Fruit fly (Drosophila melanogaster) whole organism, embryonic: ENCODE data around the gene CG31431.
A peak's percentile ranks its signal among the peaks of the same experiment; 100 is the strongest.

Experiments used
- CG10147 ChIP-seq: fragments of 200-800 bp; sonication (Bioruptor generic); optimal IDR thresholded peaks from 2 replicates; lab custom pipeline; 2019; ENCODE audit warnings: missing biosample characterization, mild to moderate bottlenecking, missing genetic modification characterization, moderate library complexity
- CG1233 ChIP-seq: fragments of 200-800 bp; sonication (Bioruptor generic); optimal IDR thresholded peaks from 4 replicates; lab custom pipeline; 2018; ENCODE audit warnings: missing biosample characterization, mild to moderate bottlenecking, missing genetic modification characterization
- CG12659 ChIP-seq: fragments of 200-800 bp; sonication (Bioruptor generic); optimal IDR thresholded peaks from 3 replicates; lab custom pipeline; 2017; ENCODE audit warnings: mild to moderate bottlenecking, missing biosample characterization, missing genetic modification reagents, missing genetic modification characterization
- CG12942 ChIP-seq: fragments of 200-800 bp; sonication (Bioruptor generic); optimal IDR thresholded peaks from 3 replicates; lab custom pipeline; 2016; ENCODE audit warnings: missing biosample characterization, missing genetic modification characterization
- CG13123 ChIP-seq: fragments of 200-800 bp; sonication (Bioruptor generic); optimal IDR thresholded peaks from 2 replicates; lab custom pipeline; 2016; ENCODE audit warnings: missing biosample characterization, missing genetic modification characterization
- CG14441 ChIP-seq: fragments of 200-800 bp; sonication (Bioruptor generic); IDR thresholded peaks from 2 replicates; pipeline ENCODE4 v1.3.6; 2022; ENCODE audit warnings: missing biosample characterization, missing genetic modification characterization
- CG14965 ChIP-seq: fragments of 200-800 bp; sonication (Bioruptor generic); optimal IDR thresholded peaks from 2 replicates; lab custom pipeline; 2016; ENCODE audit warnings: missing biosample characterization, missing genetic modification characterization, borderline replicate concordance
- CG15269 ChIP-seq: fragments of 200-800 bp; sonication (Bioruptor generic); optimal IDR thresholded peaks from 2 replicates; lab custom pipeline; 2018; ENCODE audit warnings: missing biosample characterization, mild to moderate bottlenecking, missing genetic modification characterization, moderate library complexity
- CG1529 ChIP-seq: fragments of 200-800 bp; sonication (Bioruptor generic); optimal IDR thresholded peaks from 3 replicates; lab custom pipeline; 2018; ENCODE audit warnings: missing biosample characterization, missing genetic modification characterization
- CG15514 ChIP-seq: fragments of 200-800 bp; sonication (Bioruptor generic); optimal IDR thresholded peaks from 3 replicates; lab custom pipeline; 2017; ENCODE audit warnings: missing biosample characterization, missing genetic modification characterization, mild to moderate bottlenecking, moderate library complexity, missing genetic modification reagents
- CG17361 ChIP-seq: fragments of 200-800 bp; sonication (Bioruptor generic); IDR thresholded peaks from 3 replicates; pipeline ENCODE4 v1.3.6; 2022; ENCODE audit warnings: missing biosample characterization, missing genetic modification characterization
- CG2129 ChIP-seq: fragments of 200-800 bp; sonication (Bioruptor generic); IDR thresholded peaks from 2 replicates; pipeline ENCODE4 v1.3.6; 2022; ENCODE audit warnings: missing biosample characterization, missing genetic modification characterization; ENCODE audit not compliant: partially characterized antibody
- CG30431 ChIP-seq: fragments of 200-800 bp; sonication (Bioruptor generic); optimal IDR thresholded peaks from 2 replicates; lab custom pipeline; 2017; ENCODE audit warnings: missing biosample characterization, missing genetic modification characterization
- CG31441 ChIP-seq: fragments of 200-800 bp; sonication (Bioruptor generic); IDR thresholded peaks from 2 replicates; pipeline ENCODE4 v1.3.6; 2022; ENCODE audit warnings: missing biosample characterization, missing genetic modification characterization
- CG3163 ChIP-seq: fragments of 200-800 bp; sonication (Bioruptor generic); optimal IDR thresholded peaks from 3 replicates; lab custom pipeline; 2016; ENCODE audit warnings: missing biosample characterization, missing genetic modification characterization
- CG3281 ChIP-seq: fragments of 200-800 bp; sonication (Bioruptor generic); optimal IDR thresholded peaks from 3 replicates; lab custom pipeline; 2017; ENCODE audit warnings: missing biosample characterization, mild to moderate bottlenecking, missing genetic modification characterization
- CG8388 ChIP-seq: fragments of 200-800 bp; sonication (Bioruptor generic); optimal IDR thresholded peaks from 2 replicates; lab custom pipeline; 2019; ENCODE audit warnings: missing biosample characterization, mild to moderate bottlenecking, missing genetic modification characterization, moderate library complexity
- CG8924 ChIP-seq: fragments of 200-800 bp; optimal IDR thresholded peaks from 3 replicates; lab custom pipeline; 2019; ENCODE audit warnings: missing biosample characterization, mild to moderate bottlenecking, missing genetic modification characterization, moderate library complexity
- CG9437 ChIP-seq: fragments of 200-800 bp; sonication (Bioruptor generic); optimal IDR thresholded peaks from 2 replicates; lab custom pipeline; 2018; ENCODE audit warnings: missing biosample characterization, mild to moderate bottlenecking, missing genetic modification characterization
- CG9932 ChIP-seq: fragments of 200-800 bp; sonication (Bioruptor generic); IDR thresholded peaks from 2 replicates; pipeline ENCODE4 v1.3.6; 2022; ENCODE audit warnings: missing biosample characterization, missing genetic modification characterization
- CTCF ChIP-seq: fragments of 200-800 bp; sonication (Bioruptor generic); optimal IDR thresholded peaks from 2 replicates; lab custom pipeline; 2017; ENCODE audit warnings: missing biosample characterization, mild to moderate bottlenecking, missing genetic modification characterization, moderate library complexity
- Camta ChIP-seq: fragments of 200-800 bp; sonication (Bioruptor generic); optimal IDR thresholded peaks from 2 replicates; lab custom pipeline; 2016; ENCODE audit warnings: missing biosample characterization, missing genetic modification characterization
- CkIIα-i1 ChIP-seq: fragments of 200-800 bp; sonication (Bioruptor generic); IDR thresholded peaks from 2 replicates; pipeline ENCODE4 v1.3.6; 2022; ENCODE audit warnings: missing biosample characterization, missing genetic modification characterization
- D19A ChIP-seq: fragments of 200-800 bp; optimal IDR thresholded peaks from 3 replicates; lab custom pipeline; 2019; ENCODE audit warnings: missing biosample characterization, mild to moderate bottlenecking, missing genetic modification characterization, moderate library complexity
- Dip2 ChIP-seq: fragments of 200-800 bp; sonication (Bioruptor generic); IDR thresholded peaks from 2 replicates; pipeline ENCODE4 v1.3.6; 2022; ENCODE audit warnings: missing biosample characterization, missing genetic modification characterization
- HLH54F ChIP-seq: fragments of 200-800 bp; sonication (Bioruptor generic); optimal IDR thresholded peaks from 3 replicates; lab custom pipeline; 2016; ENCODE audit warnings: missing biosample characterization, missing genetic modification characterization
- Optix ChIP-seq: fragments of 200-800 bp; sonication (Bioruptor generic); IDR thresholded peaks from 3 replicates; pipeline ENCODE4 v1.3.6; 2022; ENCODE audit warnings: missing biosample characterization, missing genetic modification characterization
- Six4 ChIP-seq: fragments of 200-800 bp; sonication (Bioruptor generic); optimal IDR thresholded peaks from 2 replicates; lab custom pipeline; 2016; ENCODE audit warnings: missing biosample characterization, missing genetic modification characterization
- Sox100B ChIP-seq: fragments of 200-800 bp; sonication (Bioruptor generic); optimal IDR thresholded peaks from 3 replicates; lab custom pipeline; 2018; ENCODE audit warnings: missing biosample characterization, mild to moderate bottlenecking, missing genetic modification characterization
- Xrp1 ChIP-seq: fragments of 200-800 bp; sonication (Bioruptor generic); IDR thresholded peaks from 2 replicates; pipeline ENCODE4 v1.3.6; 2022; ENCODE audit warnings: missing biosample characterization, missing genetic modification characterization
- bab2 ChIP-seq: fragments of 200-800 bp; sonication (Bioruptor generic); optimal IDR thresholded peaks from 2 replicates; lab custom pipeline; 2016; ENCODE audit warnings: missing biosample characterization, missing genetic modification characterization
- chn ChIP-seq: fragments of 200-800 bp; sonication (Bioruptor generic); optimal IDR thresholded peaks from 2 replicates; lab custom pipeline; 2016; ENCODE audit warnings: missing biosample characterization, missing genetic modification characterization
- croc ChIP-seq: fragments of 200-800 bp; sonication (Bioruptor generic); conservative IDR thresholded peaks from 3 replicates; pipeline ENCODE4 v1.3.6; 2022; ENCODE audit warnings: missing biosample characterization, missing genetic modification characterization
- da ChIP-seq: fragments of 200-800 bp; sonication (Bioruptor generic); optimal IDR thresholded peaks from 2 replicates; lab custom pipeline; 2016; ENCODE audit warnings: missing biosample characterization, missing genetic modification characterization
- dysf ChIP-seq: fragments of 200-800 bp; sonication (Bioruptor generic); IDR thresholded peaks from 3 replicates; pipeline ENCODE4 v1.3.6; 2022; ENCODE audit warnings: missing biosample characterization, missing genetic modification characterization
- fd96Cb ChIP-seq: fragments of 200-800 bp; sonication (Bioruptor generic); optimal IDR thresholded peaks from 2 replicates; lab custom pipeline; 2018; ENCODE audit warnings: missing biosample characterization, mild to moderate bottlenecking, missing genetic modification characterization, moderate library complexity
- grn ChIP-seq: fragments of 200-800 bp; sonication (Bioruptor generic); optimal IDR thresholded peaks from 3 replicates; lab custom pipeline; 2017; ENCODE audit warnings: missing biosample characterization, missing genetic modification characterization
- kah ChIP-seq: fragments of 200-800 bp; sonication (Bioruptor generic); optimal IDR thresholded peaks from 2 replicates; lab custom pipeline; 2018; ENCODE audit warnings: missing biosample characterization, mild to moderate bottlenecking, missing genetic modification characterization
- nerfin-1 ChIP-seq: fragments of 200-800 bp; sonication (Bioruptor generic); optimal IDR thresholded peaks from 3 replicates; lab custom pipeline; 2019; ENCODE audit warnings: missing biosample characterization, mild to moderate bottlenecking, missing genetic modification characterization, moderate library complexity
- peb ChIP-seq: fragments of 200-800 bp; sonication (Bioruptor generic); IDR thresholded peaks from 2 replicates; pipeline ENCODE4 v1.3.6; 2022; ENCODE audit warnings: missing biosample characterization, missing genetic modification characterization
- pfk ChIP-seq: fragments of 200-800 bp; sonication (Bioruptor generic); optimal IDR thresholded peaks from 2 replicates; lab custom pipeline; 2018; ENCODE audit warnings: missing biosample characterization, mild to moderate bottlenecking, missing genetic modification characterization, moderate library complexity
- phol ChIP-seq: fragments of 200-800 bp; sonication (Bioruptor generic); optimal IDR thresholded peaks from 3 replicates; lab custom pipeline; 2018; ENCODE audit warnings: missing biosample characterization, mild to moderate bottlenecking, missing genetic modification characterization, moderate library complexity
- row ChIP-seq: fragments of 200-800 bp; sonication (Bioruptor generic); IDR thresholded peaks from 3 replicates; pipeline ENCODE4 v1.3.6; 2022; ENCODE audit warnings: missing biosample characterization, missing genetic modification characterization
- schlank ChIP-seq: fragments of 200-800 bp; sonication (Bioruptor generic); optimal IDR thresholded peaks from 2 replicates; lab custom pipeline; 2018; ENCODE audit warnings: missing biosample characterization, mild to moderate bottlenecking, missing genetic modification characterization
- sisA ChIP-seq: fragments of 200-800 bp; sonication (Bioruptor generic); IDR thresholded peaks from 2 replicates; pipeline ENCODE4 v1.3.6; 2022; ENCODE audit warnings: missing biosample characterization, missing genetic modification characterization
- tap ChIP-seq: fragments of 200-800 bp; optimal IDR thresholded peaks from 3 replicates; lab custom pipeline; 2019; ENCODE audit warnings: missing biosample characterization, mild to moderate bottlenecking, missing genetic modification characterization, moderate library complexity
- ttk ChIP-seq: fragments of 200-800 bp; sonication (Bioruptor generic); IDR thresholded peaks from 2 replicates; pipeline ENCODE4 v2.1.2; 2022; ENCODE audit warnings: missing biosample characterization, missing genetic modification characterization
- unpg ChIP-seq: fragments of 200-800 bp; sonication (Bioruptor generic); optimal IDR thresholded peaks from 3 replicates; lab custom pipeline; 2018; ENCODE audit warnings: missing biosample characterization, mild to moderate bottlenecking, missing genetic modification characterization, moderate library complexity
- vfl ChIP-seq: fragments of 200-800 bp; sonication (Bioruptor generic); optimal IDR thresholded peaks from 2 replicates; lab custom pipeline; 2016; ENCODE audit warnings: missing biosample characterization, missing genetic modification characterization
- vvl ChIP-seq: fragments of 200-800 bp; sonication (Bioruptor generic); IDR thresholded peaks from 2 replicates; pipeline ENCODE4 v1.3.6; 2022; ENCODE audit warnings: missing biosample characterization, missing genetic modification characterization
- wek ChIP-seq: fragments of 200-800 bp; sonication (Bioruptor generic); optimal IDR thresholded peaks from 3 replicates; lab custom pipeline; 2018; ENCODE audit warnings: missing biosample characterization, mild to moderate bottlenecking, missing genetic modification characterization, moderate library complexity
- wor ChIP-seq: fragments of 200-800 bp; sonication (Bioruptor generic); IDR thresholded peaks from 2 replicates; pipeline ENCODE4 v1.3.6; 2022; ENCODE audit warnings: missing biosample characterization, missing genetic modification characterization
- zen2 ChIP-seq: fragments of 200-800 bp; sonication (Bioruptor generic); IDR thresholded peaks from 3 replicates; pipeline ENCODE4 v1.3.6; 2022; ENCODE audit warnings: missing biosample characterization, missing genetic modification characterization; ENCODE audit not compliant: partially characterized antibody

CG31431 gene

dm6 chr3R:21839636-21840035, 30.8 kb upstream of the CG31431 start (continued):
- TF ChIP-seq sisA (GFP tag; lab: Robert Waterston, UW), result no peak
- no peak for TF ChIP-seq CG2129
- TF ChIP-seq wor (GFP tag; lab: Robert Waterston, UW), result no peak
- no peak for TF ChIP-seq ttk (GFP tag; lab: Robert Waterston, UW)
- TF ChIP-seq CTCF (GFP tag; lab: Kevin White, UChicago), result no peak
- TF ChIP-seq Optix, result no peak
- peak; percentile 54 for TF ChIP-seq CG31441 (GFP tag; lab: Robert Waterston, UW)
- TF ChIP-seq CG15269 (tag; lab: Kevin White, UChicago), result peak; percentile 38
- no peak for TF ChIP-seq CG1529 (GFP tag; lab: Kevin White, UChicago)
- TF ChIP-seq D19A (tag; lab: Kevin White, UChicago), result peak; percentile 53
- TF ChIP-seq CG3163 (GFP tag; lab: Kevin White, UChicago), result no peak
- TF ChIP-seq CG10147 (GFP tag; lab: Kevin White, UChicago), result peak; percentile 37
- TF ChIP-seq CG14441 (GFP tag; lab: Robert Waterston, UW), result no peak
- TF ChIP-seq chn (GFP tag; lab: Kevin White, UChicago), result no peak
- TF ChIP-seq wek (GFP tag; lab: Kevin White, UChicago), result no peak
- peak; percentile 34 for TF ChIP-seq CG1233
- no peak for TF ChIP-seq CG13123 (GFP tag; lab: Kevin White, UChicago)
- TF ChIP-seq croc (GFP tag; lab: Robert Waterston, UW), result no peak
- no peak for TF ChIP-seq grn (GFP tag; lab: Kevin White, UChicago)
- no peak for TF ChIP-seq HLH54F (GFP tag; lab: Kevin White, UChicago)
- no peak for TF ChIP-seq CG12942 (GFP tag; lab: Kevin White, UChicago)
- TF ChIP-seq CG30431, result no peak
- peak; percentile 15 for TF ChIP-seq CG8388 (GFP tag; lab: Kevin White, UChicago)
- peak; percentile 66 for TF ChIP-seq CG8924 (tag; lab: Kevin White, UChicago)
- TF ChIP-seq peb (GFP tag; lab: Robert Waterston, UW), result no peak
- TF ChIP-seq CG14965, result no peak
- TF ChIP-seq pfk (GFP tag; lab: Kevin White, UChicago), result no peak
- peak; percentile 6 for TF ChIP-seq CG9437 (GFP tag; lab: Kevin White, UChicago)
- TF ChIP-seq Sox100B, result peak; percentile 65
- no peak for TF ChIP-seq nerfin-1
- peak; percentile 54 for TF ChIP-seq CG3281 (GFP tag; lab: Kevin White, UChicago)
- TF ChIP-seq CG9932, result no peak
- TF ChIP-seq CkIIα-i1 (GFP tag; lab: Robert Waterston, UW), result no peak
- TF ChIP-seq tap, result peak; percentile 27
- no peak for TF ChIP-seq Camta (GFP tag; lab: Kevin White, UChicago)
- peak; percentile 19 for TF ChIP-seq fd96Cb
- TF ChIP-seq unpg, result peak; percentile 36
- peak; percentile 51; the same call in 1 of the 3 replicates for TF ChIP-seq CG17361 (GFP tag; lab: Robert Waterston, UW)
- no peak for TF ChIP-seq Six4 (GFP tag; lab: Kevin White, UChicago)
- no peak for TF ChIP-seq Dip2 (GFP tag; lab: Robert Waterston, UW)
- TF ChIP-seq vvl, result no peak
- TF ChIP-seq da (GFP tag; lab: Kevin White, UChicago), result no peak
- TF ChIP-seq schlank (tag; lab: Kevin White, UChicago), result no peak
- 0 out of 3 replicates have a peak, but pooled peaks have one; percentile 15 for TF ChIP-seq row (GFP tag; lab: Robert Waterston, UW)
- peak; percentile 10 for TF ChIP-seq kah (GFP tag; lab: Kevin White, UChicago)
- peak; percentile 34 for TF ChIP-seq phol (tag; lab: Kevin White, UChicago)
- no peak for TF ChIP-seq vfl (GFP tag; lab: Kevin White, UChicago)
- no peak for TF ChIP-seq bab2 (GFP tag; lab: Kevin White, UChicago)
- no peak for TF ChIP-seq zen2
- peak; percentile 12; the same call in 1 of the 2 replicates for TF ChIP-seq Xrp1
- peak; percentile 7 for TF ChIP-seq CG15514 (GFP tag; lab: Kevin White, UChicago)
- peak; percentile 11 for TF ChIP-seq CG12659 (GFP tag; lab: Kevin White, UChicago)
- no peak for TF ChIP-seq dysf (GFP tag; lab: Robert Waterston, UW)
